Worm (Caenorhabditis elegans): ENCODE data around the gene flp-25.

The flp-25 gene

ce11 chrIII:9329790-9330366, 31.4 kb upstream of the flp-25 start, which contains the start of gene ttr-5:
ttr-5 (plus strand) TSS chrIII:9330316.
- TF ChIP-seq hlh-8 (tag; optimal IDR thresholded peaks at IDR 0.05) (no peak), nhr-232 (tag; optimal IDR thresholded peaks at IDR 0.05) (no peak), fkh-6 (tag; optimal IDR thresholded peaks at IDR 0.05) (no peak), syd-9 (tag; optimal IDR thresholded peaks at IDR 0.05) (no peak), fkh-10 (GFP tag; optimal IDR thresholded peaks at IDR 0.05) (no peak), ceh-31 (tag; optimal IDR thresholded peaks at IDR 0.05) (no peak), unc-55 (GFP tag; optimal IDR thresholded peaks at IDR 0.05) (no peak), gmeb-2 (tag; optimal IDR thresholded peaks at IDR 0.05) (no peak), ceh-18 (tag; optimal IDR thresholded peaks at IDR 0.05) (no peak), fax-1 (tag; optimal IDR thresholded peaks at IDR 0.05) (no peak), unc-86 (tag; optimal IDR thresholded peaks at IDR 0.05) (no peak), odd-2 (tag; optimal IDR thresholded peaks at IDR 0.05) (no peak), pha-4 (tag; optimal IDR thresholded peaks at IDR 0.05) (no peak), ceh-19 (GFP tag; optimal IDR thresholded peaks at IDR 0.05) (no peak), ceh-34 (tag; optimal IDR thresholded peaks at IDR 0.05) (no peak), hlh-13 (GFP tag; optimal IDR thresholded peaks at IDR 0.05) (no peak), sox-4 (tag; optimal IDR thresholded peaks at IDR 0.05) (no peak), ceh-24 (tag; optimal IDR thresholded peaks at IDR 0.05) (no peak)

DNA sequence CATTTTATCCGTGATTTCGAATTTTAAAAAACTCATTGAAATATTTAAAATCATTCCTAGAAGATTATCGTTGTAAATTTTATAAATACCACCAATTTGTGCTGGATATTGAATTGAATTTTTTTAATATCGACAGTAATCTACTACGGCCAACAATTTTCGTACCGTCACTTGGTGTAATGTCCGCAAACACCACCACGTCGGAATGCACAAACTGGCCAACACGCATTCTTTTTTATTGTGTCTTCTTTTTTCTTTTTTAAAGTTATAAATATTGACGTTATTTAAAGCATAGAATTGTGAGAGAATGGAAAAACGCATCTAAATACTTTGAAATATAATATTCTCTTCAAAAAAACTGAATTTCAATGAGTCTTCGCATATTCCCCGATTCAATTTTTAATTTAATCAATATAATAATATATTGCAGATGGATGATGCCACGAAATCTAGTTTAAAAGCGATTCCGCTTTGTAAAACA, 30.2 kb upstream of the flp-25 start, which contains the start of gene ufc-1:
TSS of gene ufc-1 (plus strand) at position 431 of the 481 bp plus-strand sequence.
- no peak for TF ChIP-seq ahr-1 (tag; optimal IDR thresholded peaks at IDR 0.05)
- no peak for TF ChIP-seq elt-2 (tag; optimal IDR thresholded peaks at IDR 0.05)
- no peak for TF ChIP-seq syd-9 (tag; optimal IDR thresholded peaks at IDR 0.05)

DNA sequence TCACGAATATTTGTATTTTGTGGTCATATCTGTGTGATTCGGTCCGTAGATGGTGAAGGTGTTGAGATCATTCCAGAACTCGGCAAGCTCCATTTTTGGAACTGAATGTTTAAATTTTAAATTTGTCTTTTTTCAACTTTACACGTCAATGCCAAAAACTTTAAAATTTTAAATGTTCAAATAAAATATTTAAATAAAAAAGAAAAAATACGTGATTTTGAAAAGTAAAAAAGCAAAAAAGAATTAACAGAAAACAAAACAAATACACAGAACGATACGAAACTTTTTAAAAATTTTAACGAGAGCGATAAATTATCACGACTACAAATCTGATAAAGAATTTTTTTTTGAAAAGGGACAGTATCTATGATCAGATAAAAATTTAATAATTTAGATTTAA, 27.2 kb upstream of the flp-25 start, which contains the start of gene elo-4:
TSS of gene elo-4 (minus strand) at position 101 of the 400 bp plus-strand sequence.
- TF ChIP-seq ttx-3 (tag; optimal IDR thresholded peaks at IDR 0.05) (no peak), ztf-16 (tag; optimal IDR thresholded peaks at IDR 0.05) (no peak), pha-2 (tag; optimal IDR thresholded peaks at IDR 0.05) (no peak), pat-9 (tag; optimal IDR thresholded peaks at IDR 0.05) (no peak), ceh-6 (GFP tag; optimal IDR thresholded peaks at IDR 0.05) (no peak), gmeb-2 (tag; optimal IDR thresholded peaks at IDR 0.05) (no peak), sox-4 (tag; optimal IDR thresholded peaks at IDR 0.05) (no peak), ama-1 (optimal IDR thresholded peaks at IDR 0.05) (no peak), ceh-34 (tag; optimal IDR thresholded peaks at IDR 0.05) (no peak), ceh-18 (tag; optimal IDR thresholded peaks at IDR 0.05) (no peak), lin-11 (tag; optimal IDR thresholded peaks at IDR 0.05) (no peak), npax-4 (tag; optimal IDR thresholded peaks at IDR 0.05) (no peak), nfya-1 (tag; optimal IDR thresholded peaks at IDR 0.05) (no peak), pros-1 (tag; optimal IDR thresholded peaks at IDR 0.05) (no peak), ahr-1 (tag; optimal IDR thresholded peaks at IDR 0.05) (no peak), hlh-30 (tag; optimal IDR thresholded peaks at IDR 0.05; ENCODE audit: insufficient read depth) (no peak)

DNA sequence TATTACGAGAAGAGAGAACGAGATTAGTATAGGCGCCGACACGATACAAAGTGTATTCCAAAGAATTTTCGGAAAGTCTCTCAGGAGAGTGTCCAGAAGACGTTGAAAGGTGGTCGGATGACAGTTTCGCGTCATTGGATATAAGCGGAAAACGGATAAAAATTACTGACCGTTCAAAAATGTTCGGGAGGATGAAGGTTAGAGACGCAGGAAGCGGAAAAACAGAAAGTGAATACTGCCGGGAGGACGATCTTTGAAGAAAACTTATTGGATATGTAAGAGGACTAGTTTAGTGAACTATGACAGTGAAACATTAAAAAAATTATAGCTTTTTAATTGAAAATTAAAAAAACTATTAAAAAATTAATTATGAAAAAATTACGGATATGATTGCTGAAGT, 26.3 kb upstream of the flp-25 start:
- TF ChIP-seq ztf-16 (tag; optimal IDR thresholded peaks at IDR 0.05) (no peak), sox-4 (tag; optimal IDR thresholded peaks at IDR 0.05) (no peak)

ce11 chrIII:9336807-9337206, 24.5 kb upstream of the flp-25 start:
- TF ChIP-seq ref-2 (tag; optimal IDR thresholded peaks at IDR 0.05), result no peak
- TF ChIP-seq Y22D7AL.16 (tag; optimal IDR thresholded peaks at IDR 0.05), result no peak
- TF ChIP-seq hlh-8 (tag; optimal IDR thresholded peaks at IDR 0.05), result no peak
- no peak for TF ChIP-seq hlh-15 (tag; optimal IDR thresholded peaks at IDR 0.05)
- TF ChIP-seq unc-42 (tag; optimal IDR thresholded peaks at IDR 0.05), result no peak
- no peak for TF ChIP-seq syd-9 (tag; optimal IDR thresholded peaks at IDR 0.05)
- TF ChIP-seq lin-11 (tag; optimal IDR thresholded peaks at IDR 0.05), result no peak
- no peak for TF ChIP-seq pqm-1 (tag; optimal IDR thresholded peaks at IDR 0.05)
- TF ChIP-seq F13H6.1 (tag; optimal IDR thresholded peaks at IDR 0.05), result no peak

Data from whole organism, late embryonic.